Fruit fly (Drosophila melanogaster) whole organism, embryonic: Measurements from ENCODE around the gene CG4074.

ENCODE experiments used
- Adf1 ChIP-seq: fragments of 200-800 bp; sonication (Bioruptor generic); IDR thresholded peaks from 2 replicates; pipeline ENCODE4 v1.3.6; 2022; ENCODE audit warnings: missing biosample characterization, missing genetic modification characterization
- BEAF-32 ChIP-seq: fragments of 200-800 bp; sonication (Bioruptor generic); optimal IDR thresholded peaks from 3 replicates; lab custom pipeline; 2017; ENCODE audit warnings: missing biosample characterization, missing genetic modification characterization, mild to moderate bottlenecking, moderate library complexity, missing genetic modification reagents
- CG11398 ChIP-seq: fragments of 200-800 bp; sonication (Bioruptor generic); optimal IDR thresholded peaks from 2 replicates; lab custom pipeline; 2016; ENCODE audit warnings: missing biosample characterization, missing genetic modification characterization
- CG12219 ChIP-seq: fragments of 200-800 bp; sonication (Bioruptor generic); optimal IDR thresholded peaks from 3 replicates; lab custom pipeline; 2018; ENCODE audit warnings: missing biosample characterization, mild to moderate bottlenecking, missing genetic modification characterization
- CG12659 ChIP-seq: fragments of 200-800 bp; sonication (Bioruptor generic); optimal IDR thresholded peaks from 3 replicates; lab custom pipeline; 2017; ENCODE audit warnings: mild to moderate bottlenecking, missing biosample characterization, missing genetic modification reagents, missing genetic modification characterization
- CG13287 ChIP-seq: fragments of 200-800 bp; sonication (Bioruptor generic); IDR thresholded peaks from 2 replicates; pipeline ENCODE4 v1.3.6; 2022; ENCODE audit warnings: missing biosample characterization, missing genetic modification characterization; ENCODE audit not compliant: partially characterized antibody
- CG14441 ChIP-seq: fragments of 200-800 bp; sonication (Bioruptor generic); IDR thresholded peaks from 2 replicates; pipeline ENCODE4 v1.3.6; 2022; ENCODE audit warnings: missing biosample characterization, missing genetic modification characterization
- CG14860 ChIP-seq: fragments of 200-800 bp; sonication (Bioruptor generic); IDR thresholded peaks from 3 replicates; pipeline ENCODE4 v1.3.6; 2022; ENCODE audit warnings: missing biosample characterization, missing genetic modification characterization; ENCODE audit not compliant: partially characterized antibody
- CG15514 ChIP-seq: fragments of 200-800 bp; sonication (Bioruptor generic); optimal IDR thresholded peaks from 3 replicates; lab custom pipeline; 2017; ENCODE audit warnings: missing biosample characterization, missing genetic modification characterization, mild to moderate bottlenecking, moderate library complexity, missing genetic modification reagents
- CG1603 ChIP-seq: fragments of 200-800 bp; sonication (Bioruptor generic); optimal IDR thresholded peaks from 2 replicates; lab custom pipeline; 2019; ENCODE audit warnings: missing biosample characterization, mild to moderate bottlenecking, missing genetic modification characterization, moderate library complexity
- CG18262 ChIP-seq: fragments of 200-800 bp; optimal IDR thresholded peaks from 3 replicates; lab custom pipeline; 2019; ENCODE audit warnings: missing biosample characterization, mild to moderate bottlenecking, missing genetic modification characterization, moderate library complexity
- CG2712 ChIP-seq: fragments of 200-800 bp; optimal IDR thresholded peaks from 3 replicates; lab custom pipeline; 2019; ENCODE audit warnings: missing biosample characterization, mild to moderate bottlenecking, missing genetic modification characterization, moderate library complexity
- CG3407 ChIP-seq: fragments of 200-800 bp; sonication (Bioruptor generic); optimal IDR thresholded peaks from 2 replicates; lab custom pipeline; 2018; ENCODE audit warnings: missing biosample characterization, mild to moderate bottlenecking, missing genetic modification characterization
- CG34224 ChIP-seq: fragments of 200-800 bp; sonication (Bioruptor generic); IDR thresholded peaks from 3 replicates; pipeline ENCODE4 v1.3.6; 2022; ENCODE audit warnings: missing biosample characterization, missing genetic modification characterization; ENCODE audit not compliant: partially characterized antibody
- CG5953 ChIP-seq: fragments of 200-800 bp; sonication (Bioruptor generic); IDR thresholded peaks from 2 replicates; pipeline ENCODE4 v1.3.6; 2022; ENCODE audit warnings: missing biosample characterization, missing genetic modification characterization
- CG6854 ChIP-seq: fragments of 200-800 bp; sonication (Bioruptor generic); optimal IDR thresholded peaks from 3 replicates; lab custom pipeline; 2017; ENCODE audit warnings: missing biosample characterization, mild to moderate bottlenecking, missing genetic modification characterization
- CG7963 ChIP-seq: fragments of 200-800 bp; sonication (Bioruptor generic); IDR thresholded peaks from 3 replicates; pipeline ENCODE4 v1.3.6; 2022; ENCODE audit warnings: missing biosample characterization, missing genetic modification characterization; ENCODE audit not compliant: partially characterized antibody
- CG9797 ChIP-seq: fragments of 200-800 bp; sonication (Bioruptor generic); optimal IDR thresholded peaks from 3 replicates; lab custom pipeline; 2018; ENCODE audit warnings: missing biosample characterization, mild to moderate bottlenecking, missing genetic modification characterization
- CTCF ChIP-seq: fragments of 200-800 bp; sonication (Bioruptor generic); optimal IDR thresholded peaks from 2 replicates; lab custom pipeline; 2017; ENCODE audit warnings: missing biosample characterization, mild to moderate bottlenecking, missing genetic modification characterization, moderate library complexity
- D19A ChIP-seq: fragments of 200-800 bp; optimal IDR thresholded peaks from 3 replicates; lab custom pipeline; 2019; ENCODE audit warnings: missing biosample characterization, mild to moderate bottlenecking, missing genetic modification characterization, moderate library complexity
- D19B ChIP-seq: fragments of 200-800 bp; sonication (Bioruptor generic); optimal IDR thresholded peaks from 2 replicates; lab custom pipeline; 2017; ENCODE audit warnings: missing biosample characterization, mild to moderate bottlenecking, missing genetic modification characterization
- Doc3 ChIP-seq: fragments of 200-800 bp; sonication (Bioruptor generic); IDR thresholded peaks from 3 replicates; pipeline ENCODE4 v1.3.6; 2022; ENCODE audit warnings: missing biosample characterization, missing genetic modification characterization; ENCODE audit not compliant: partially characterized antibody
- Dp ChIP-seq: fragments of 200-800 bp; sonication (Bioruptor generic); optimal IDR thresholded peaks from 2 replicates; lab custom pipeline; 2018; ENCODE audit warnings: missing biosample characterization, mild to moderate bottlenecking, missing genetic modification characterization, moderate library complexity
- E2f2 ChIP-seq: fragments of 200-800 bp; sonication (Bioruptor generic); IDR thresholded peaks from 2 replicates; pipeline ENCODE4 v1.3.6; 2022; ENCODE audit warnings: missing biosample characterization, missing genetic modification characterization
- Ets97D ChIP-seq: fragments of 200-800 bp; sonication (Bioruptor generic); optimal IDR thresholded peaks from 3 replicates; lab custom pipeline; 2016; ENCODE audit warnings: missing biosample characterization, missing genetic modification characterization
- Gug ChIP-seq: fragments of 200-800 bp; sonication (Bioruptor generic); IDR thresholded peaks from 4 replicates; pipeline ENCODE4 v1.3.6; 2022; ENCODE audit warnings: missing biosample characterization, missing genetic modification characterization
- Mad ChIP-seq: fragments of 200-800 bp; sonication (Bioruptor generic); optimal IDR thresholded peaks from 2 replicates; lab custom pipeline; 2016; ENCODE audit warnings: missing biosample characterization, missing genetic modification characterization
- NFAT ChIP-seq: fragments of 200-800 bp; sonication (Bioruptor generic); IDR thresholded peaks from 2 replicates; pipeline ENCODE4 v1.3.6; 2022; ENCODE audit warnings: missing biosample characterization, missing genetic modification characterization
- Nf-YB ChIP-seq: fragments of 200-800 bp; sonication (Bioruptor generic); optimal IDR thresholded peaks from 3 replicates; lab custom pipeline; 2019; ENCODE audit warnings: missing biosample characterization, mild to moderate bottlenecking, missing genetic modification characterization, moderate library complexity
- Scr ChIP-seq: fragments of 200-800 bp; sonication (Bioruptor generic); IDR thresholded peaks from 2 replicates; pipeline ENCODE4 v1.3.6; 2022; ENCODE audit warnings: missing biosample characterization, missing genetic modification characterization; ENCODE audit not compliant: partially characterized antibody
- Xrp1 ChIP-seq: fragments of 200-800 bp; sonication (Bioruptor generic); IDR thresholded peaks from 2 replicates; pipeline ENCODE4 v1.3.6; 2022; ENCODE audit warnings: missing biosample characterization, missing genetic modification characterization
- amos ChIP-seq: fragments of 200-800 bp; sonication (Bioruptor generic); IDR thresholded peaks from 2 replicates; pipeline ENCODE4 v1.3.6; 2022; ENCODE audit warnings: missing biosample characterization, missing genetic modification characterization; ENCODE audit not compliant: partially characterized antibody
- ase ChIP-seq: fragments of 200-800 bp; sonication (Bioruptor generic); IDR thresholded peaks from 3 replicates; pipeline ENCODE4 v1.3.6; 2022; ENCODE audit warnings: missing biosample characterization, missing genetic modification characterization
- ato ChIP-seq: fragments of 200-800 bp; sonication (Bioruptor generic); IDR thresholded peaks from 2 replicates; pipeline ENCODE4 v1.3.6; 2022; ENCODE audit warnings: missing biosample characterization, missing genetic modification characterization; ENCODE audit not compliant: partially characterized antibody
- br ChIP-seq: fragments of >200 bp; optimal IDR thresholded peaks from 2 replicates; lab custom pipeline; 2017
- cato ChIP-seq: fragments of 200-800 bp; sonication (Bioruptor generic); optimal IDR thresholded peaks from 2 replicates; lab custom pipeline; 2016; ENCODE audit warnings: missing biosample characterization, missing genetic modification characterization, borderline replicate concordance
- dpn ChIP-seq, 2 experiments: fragments of 200-800 bp; sonication (Bioruptor generic); optimal IDR thresholded peaks; 3 replicates each; lab custom pipeline; 2016; ENCODE audit warnings: missing biosample characterization in 2 of 2, missing genetic modification characterization in 2 of 2
- fd96Cb ChIP-seq: fragments of 200-800 bp; sonication (Bioruptor generic); optimal IDR thresholded peaks from 2 replicates; lab custom pipeline; 2018; ENCODE audit warnings: missing biosample characterization, mild to moderate bottlenecking, missing genetic modification characterization, moderate library complexity
- hb ChIP-seq: fragments of 200-800 bp; sonication (Bioruptor generic); IDR thresholded peaks from 3 replicates; pipeline ENCODE4 v1.3.6; 2022; ENCODE audit warnings: missing biosample characterization, missing genetic modification characterization; ENCODE audit not compliant: partially characterized antibody
- kay ChIP-seq: fragments of 200-800 bp; sonication (Bioruptor generic); optimal IDR thresholded peaks from 2 replicates; lab custom pipeline; 2016; ENCODE audit warnings: missing biosample characterization, missing genetic modification characterization
- lbe ChIP-seq: fragments of 200-800 bp; sonication (Bioruptor generic); optimal IDR thresholded peaks from 2 replicates; lab custom pipeline; 2016; ENCODE audit warnings: missing biosample characterization, mild to moderate bottlenecking, missing genetic modification characterization
- lilli ChIP-seq: fragments of 200-800 bp; sonication (Bioruptor generic); optimal IDR thresholded peaks from 3 replicates; lab custom pipeline; 2016; ENCODE audit warnings: missing biosample characterization, missing genetic modification characterization
- phol ChIP-seq: fragments of 200-800 bp; sonication (Bioruptor generic); optimal IDR thresholded peaks from 3 replicates; lab custom pipeline; 2018; ENCODE audit warnings: missing biosample characterization, mild to moderate bottlenecking, missing genetic modification characterization, moderate library complexity
- pum ChIP-seq: fragments of 200-800 bp; sonication (Bioruptor generic); optimal IDR thresholded peaks from 2 replicates; lab custom pipeline; 2016; ENCODE audit warnings: missing biosample characterization, missing genetic modification characterization
- repo ChIP-seq: fragments of 200-800 bp; sonication (Bioruptor generic); optimal IDR thresholded peaks from 2 replicates; lab custom pipeline; 2016; ENCODE audit warnings: missing biosample characterization, missing genetic modification characterization
- slou ChIP-seq: fragments of 200-800 bp; sonication (Bioruptor generic); optimal IDR thresholded peaks from 3 replicates; lab custom pipeline; 2016; ENCODE audit warnings: missing biosample characterization, missing genetic modification characterization
- vfl ChIP-seq: fragments of 200-800 bp; sonication (Bioruptor generic); optimal IDR thresholded peaks from 2 replicates; lab custom pipeline; 2016; ENCODE audit warnings: missing biosample characterization, missing genetic modification characterization
- zen2 ChIP-seq: fragments of 200-800 bp; sonication (Bioruptor generic); IDR thresholded peaks from 3 replicates; pipeline ENCODE4 v1.3.6; 2022; ENCODE audit warnings: missing biosample characterization, missing genetic modification characterization; ENCODE audit not compliant: partially characterized antibody
- zfh1 ChIP-seq: fragments of 200-800 bp; sonication (Bioruptor generic); IDR thresholded peaks from 3 replicates; pipeline ENCODE4 v1.3.6; 2022; ENCODE audit warnings: missing biosample characterization, missing genetic modification characterization

CG4074 gene

dm6 chr3L:20785742-20786427 lies 16.6 kb upstream of the CG4074 start, which contains the start of gene Pcif1 (continued):
- peak; percentile 5 for TF ChIP-seq CG12219 (GFP tag; lab: Kevin White, UChicago)
- peak; percentile 39 for TF ChIP-seq CG2712 (tag; lab: Kevin White, UChicago)
- TF ChIP-seq zfh1 = peak; percentile 53; the same call in 2 of the 3 replicates
- peak; percentile 99 for TF ChIP-seq ato
- TF ChIP-seq Mad (GFP tag; lab: Kevin White, UChicago) = peak; percentile 12
- no peak for TF ChIP-seq vfl
- no peak for TF ChIP-seq CG18262 (tag; lab: Kevin White, UChicago)
- TF ChIP-seq CG9797 (GFP tag; lab: Kevin White, UChicago) = peak; percentile 52
- TF ChIP-seq Scr (GFP tag; lab: Robert Waterston, UW) = peak; percentile 99
- no peak for TF ChIP-seq kay (GFP tag; lab: Kevin White, UChicago)
- TF ChIP-seq hb (GFP tag; lab: Robert Waterston, UW) = peak; percentile 98
- TF ChIP-seq slou (GFP tag; lab: Kevin White, UChicago) = no peak
- TF ChIP-seq zen2 (GFP tag; lab: Robert Waterston, UW) = peak; percentile 99
- TF ChIP-seq CG11398 = no peak
- peak; percentile 31 for TF ChIP-seq CTCF (GFP tag; lab: Kevin White, UChicago)
- TF ChIP-seq Ets97D (GFP tag; lab: Kevin White, UChicago) = peak; percentile 52
- TF ChIP-seq CG5953 (GFP tag; lab: Robert Waterston, UW) = no peak
- peak; percentile 99 for TF ChIP-seq CG13287 (GFP tag; lab: Robert Waterston, UW)
- peak; percentile 69 for TF ChIP-seq lbe (GFP tag; lab: Kevin White, UChicago)
- TF ChIP-seq CG12659 (GFP tag; lab: Kevin White, UChicago) = peak; percentile 61
- TF ChIP-seq BEAF-32 (GFP tag; lab: Kevin White, UChicago) = peak; percentile 98
- no peak for TF ChIP-seq cato (GFP tag; lab: Kevin White, UChicago)
- peak; percentile 35 for TF ChIP-seq phol
- peak; percentile 100 for TF ChIP-seq amos (GFP tag; lab: Robert Waterston, UW)
- no peak for TF ChIP-seq fd96Cb (tag; lab: Kevin White, UChicago)
- peak; percentile 99 for TF ChIP-seq CG7963
- TF ChIP-seq CG1603 = peak; percentile 65
- peak; percentile 72 for TF ChIP-seq D19A
- no peak for TF ChIP-seq D19B (GFP tag; lab: Kevin White, UChicago)
- TF ChIP-seq NFAT (GFP tag; lab: Robert Waterston, UW) = peak; percentile 19; the same call in 1 of the 2 replicates
- peak; percentile 99 for TF ChIP-seq CG34224 (GFP tag; lab: Robert Waterston, UW)
- peak; percentile 63; the same call in 2 of the 4 replicates for TF ChIP-seq Gug (GFP tag; lab: Robert Waterston, UW)
- TF ChIP-seq CG14441 (GFP tag; lab: Robert Waterston, UW) = peak; percentile 28; the same call in 1 of the 2 replicates
- no peak for TF ChIP-seq CG3407 (GFP tag; lab: Kevin White, UChicago)
- peak; percentile 69 for TF ChIP-seq E2f2 (GFP tag; lab: Robert Waterston, UW)
- TF ChIP-seq CG15514 (GFP tag; lab: Kevin White, UChicago) = peak; percentile 75
- TF ChIP-seq lilli (GFP tag; lab: Kevin White, UChicago) = peak; percentile 43
- no peak for TF ChIP-seq repo (GFP tag; lab: Kevin White, UChicago)
- peak; percentile 98 for TF ChIP-seq Doc3 (GFP tag; lab: Robert Waterston, UW)
- peak; percentile 66 for TF ChIP-seq Dp (GFP tag; lab: Kevin White, UChicago)
- TF ChIP-seq Xrp1 = peak; percentile 18; the same call in 1 of the 2 replicates
- peak; percentile 1 for TF ChIP-seq Nf-YB
- TF ChIP-seq Adf1 (GFP tag; lab: Robert Waterston, UW) = peak; percentile 15; the same call in 1 of the 2 replicates
- peak in 1 of 2 experiments; percentile 5 for TF ChIP-seq dpn (GFP tag; optimal IDR thresholded peaks at IDR 0.05; lab: Kevin White, UChicago)
- TF ChIP-seq CG14860 (GFP tag; lab: Robert Waterston, UW) = peak; percentile 99
- TF ChIP-seq pum (GFP tag; lab: Kevin White, UChicago) = no peak
- no peak for TF ChIP-seq br (lab: Kevin White, UChicago)
- TF ChIP-seq ase (GFP tag; lab: Robert Waterston, UW) = no peak
- TF ChIP-seq CG6854 = peak; percentile 37
